Worm (Caenorhabditis elegans) whole organism, midembryonic: Measurements from ENCODE around the gene srg-60.

Source experiments
- T22C8.4 ChIP-seq: fragments of 200-800 bp; sonication (Bioruptor generic); IDR thresholded peaks from 2 replicates; pipeline ENCODE4 v1.3.6; 2022; ENCODE audit warnings: missing genetic modification characterization, missing compliant biosample characterization
- cog-1 ChIP-seq: sonication (generic microtip); optimal IDR thresholded peaks from 2 replicates; lab custom pipeline; 2016; ENCODE audit warnings: missing genetic modification characterization, missing compliant biosample characterization
- flt-1 ChIP-seq: fragments of 200-800 bp; sonication (Bioruptor generic); IDR thresholded peaks from 2 replicates; pipeline ENCODE4 v1.3.6; 2022; ENCODE audit warnings: missing genetic modification characterization, missing compliant biosample characterization
- klf-2 ChIP-seq: fragments of 200-800 bp; sonication (Bioruptor generic); conservative IDR thresholded peaks from 2 replicates; pipeline ENCODE4 v1.3.6; 2022; ENCODE audit warnings: missing genetic modification reagents, missing genetic modification characterization, missing compliant biosample characterization
- ref-1 ChIP-seq: fragments of 200-800 bp; sonication (Bioruptor generic); conservative IDR thresholded peaks from 2 replicates; pipeline ENCODE4 v1.3.6; 2022; ENCODE audit warnings: missing genetic modification reagents, missing genetic modification characterization, missing compliant biosample characterization
- tab-1 ChIP-seq: fragments of 200-800 bp; sonication (Bioruptor generic); IDR thresholded peaks from 2 replicates; pipeline ENCODE4 v1.3.6; 2022; ENCODE audit warnings: missing genetic modification characterization, missing compliant biosample characterization
- ztf-23 ChIP-seq: fragments of 200-800 bp; sonication (Bioruptor generic); IDR thresholded peaks from 2 replicates; pipeline ENCODE4 v1.3.6; 2022; ENCODE audit warnings: missing genetic modification reagents, missing genetic modification characterization, missing compliant biosample characterization

- TF ChIP-seq tab-1 (no peak), flt-1 (GFP tag; lab: Robert Waterston, UW) (no peak), ztf-23 (GFP tag; lab: Robert Waterston, UW) (no peak), cog-1 (tag; lab: Kevin White, UChicago) (no peak), klf-2 (no peak), T22C8.4 (GFP tag; lab: Robert Waterston, UW) (no peak), ref-1 (no peak)
Observed at ce11 chrV:2702883-2703282, 19.6 kb downstream of the srg-60 start.
